Worm (Caenorhabditis elegans) whole organism, young adult: ENCODE results near the gene morc-1.

Experiments used
- B0019.2 ChIP-seq: fragments of 200-800 bp; sonication (Bioruptor generic); conservative IDR thresholded peaks from 2 replicates; pipeline ENCODE4 v1.3.6; 2022; ENCODE audit warnings: missing genetic modification reagents, missing genetic modification characterization, missing compliant biosample characterization
- B0035.1 ChIP-seq: sonication (generic microtip); optimal IDR thresholded peaks from 2 replicates; lab custom pipeline; 2016; ENCODE audit warnings: missing genetic modification characterization, mild to moderate bottlenecking, missing compliant biosample characterization, missing genotype, missing genetic modification reagents
- C06A6.2 ChIP-seq: fragments of 200-800 bp; sonication (Bioruptor generic); conservative IDR thresholded peaks from 2 replicates; pipeline ENCODE4 v1.3.6; 2022; ENCODE audit warnings: missing genetic modification characterization, missing compliant biosample characterization
- D2030.7 ChIP-seq: fragments of 200-800 bp; sonication (Bioruptor generic); IDR thresholded peaks from 2 replicates; pipeline ENCODE4 v1.3.6; 2022; ENCODE audit warnings: missing genetic modification reagents, missing genetic modification characterization, missing compliant biosample characterization
- F37B4.10 ChIP-seq: fragments of 200-800 bp; sonication (Bioruptor generic); IDR thresholded peaks from 2 replicates; pipeline ENCODE4 v1.3.6; 2022; ENCODE audit warnings: missing genetic modification characterization, missing compliant biosample characterization
- F52B5.7 ChIP-seq: sonication (generic microtip); optimal IDR thresholded peaks from 2 replicates; lab custom pipeline; 2016; ENCODE audit warnings: mild to moderate bottlenecking, missing genetic modification characterization, missing compliant biosample characterization
- F55B11.4 ChIP-seq: sonication (generic microtip); optimal IDR thresholded peaks from 2 replicates; lab custom pipeline; 2016; ENCODE audit warnings: missing compliant biosample characterization, missing genetic modification characterization, borderline replicate concordance; ENCODE audit not compliant: insufficient read depth
- F57A8.1 ChIP-seq: fragments of 200-800 bp; sonication (Bioruptor generic); optimal IDR thresholded peaks from 2 replicates; lab custom pipeline; 2018; ENCODE audit warnings: mild to moderate bottlenecking, missing genetic modification characterization, moderate library complexity, missing compliant biosample characterization
- F57C9.4 ChIP-seq: sonication (generic microtip); optimal IDR thresholded peaks from 2 replicates; lab custom pipeline; 2017; ENCODE audit warnings: mild to moderate bottlenecking, missing genetic modification characterization, missing compliant biosample characterization
- K11D2.4 ChIP-seq: fragments of 200-800 bp; sonication (Bioruptor generic); IDR thresholded peaks from 2 replicates; pipeline ENCODE4 v1.3.6; 2022; ENCODE audit warnings: missing genetic modification reagents, missing genetic modification characterization, missing compliant biosample characterization
- Y53F4B.3 ChIP-seq: fragments of 200-800 bp; sonication (Bioruptor generic); IDR thresholded peaks from 2 replicates; pipeline ENCODE4 v1.3.6; 2022; ENCODE audit warnings: missing genetic modification reagents, missing genetic modification characterization, missing compliant biosample characterization
- Y79H2A.3 ChIP-seq: fragments of 200-800 bp; sonication (Bioruptor generic); conservative IDR thresholded peaks from 2 replicates; pipeline ENCODE4 v1.3.6; 2022; ENCODE audit warnings: missing genetic modification reagents, missing genetic modification characterization, missing compliant biosample characterization
- aptf-2 ChIP-seq: fragments of 200-800 bp; sonication (Bioruptor generic); conservative IDR thresholded peaks from 2 replicates; pipeline ENCODE4 v1.3.6; 2022; ENCODE audit warnings: missing genetic modification reagents, missing genetic modification characterization, missing compliant biosample characterization
- aptf-3 ChIP-seq: fragments of 200-800 bp; sonication (Bioruptor generic); IDR thresholded peaks from 2 replicates; pipeline ENCODE4 v1.3.6; 2022; ENCODE audit warnings: missing genetic modification characterization, missing compliant biosample characterization
- attf-3 ChIP-seq: fragments of 200-800 bp; sonication (Bioruptor generic); conservative IDR thresholded peaks from 2 replicates; pipeline ENCODE4 v1.3.6; 2022; ENCODE audit warnings: missing genetic modification reagents, missing genetic modification characterization, missing compliant biosample characterization
- ccch-3 ChIP-seq: fragments of 200-800 bp; sonication (Bioruptor generic); optimal IDR thresholded peaks from 2 replicates; lab custom pipeline; 2018; ENCODE audit warnings: mild to moderate bottlenecking, missing genetic modification characterization, missing compliant biosample characterization
- cebp-2 ChIP-seq: fragments of 200-800 bp; sonication (Bioruptor generic); IDR thresholded peaks from 2 replicates; pipeline ENCODE4 v1.3.6; 2022; ENCODE audit warnings: missing genetic modification characterization, missing compliant biosample characterization
- die-1 ChIP-seq: sonication (generic microtip); optimal IDR thresholded peaks from 2 replicates; lab custom pipeline; 2016; ENCODE audit warnings: missing genotype, mild to moderate bottlenecking, missing genetic modification characterization, missing compliant biosample characterization
- ekl-4 ChIP-seq: fragments of 200-800 bp; sonication (Bioruptor generic); IDR thresholded peaks from 2 replicates; pipeline ENCODE4 v1.3.6; 2022; ENCODE audit warnings: missing genetic modification reagents, missing genetic modification characterization, missing compliant biosample characterization
- fkh-3 ChIP-seq: sonication (generic microtip); optimal IDR thresholded peaks from 2 replicates; lab custom pipeline; 2016; ENCODE audit warnings: mild to moderate bottlenecking, missing genetic modification characterization, missing compliant biosample characterization
- gei-17 ChIP-seq: fragments of 200-800 bp; sonication (Bioruptor generic); optimal IDR thresholded peaks from 2 replicates; lab custom pipeline; 2018; ENCODE audit warnings: mild to moderate bottlenecking, missing genetic modification characterization, missing compliant biosample characterization
- him-1 ChIP-seq: sonication (generic microtip); optimal IDR thresholded peaks from 2 replicates; lab custom pipeline; 2016; ENCODE audit warnings: missing genotype, missing genetic modification reagents, missing genetic modification characterization, missing compliant biosample characterization
- hmg-20 ChIP-seq: fragments of 200-800 bp; sonication (Bioruptor generic); IDR thresholded peaks from 2 replicates; pipeline ENCODE4 v1.3.6; 2022; ENCODE audit warnings: missing genetic modification reagents, missing genetic modification characterization, missing compliant biosample characterization
- lag-1 ChIP-seq: fragments of 200-800 bp; sonication (Bioruptor generic); IDR thresholded peaks from 2 replicates; pipeline ENCODE4 v1.3.6; 2022; ENCODE audit warnings: missing genetic modification reagents, missing genetic modification characterization, missing compliant biosample characterization
- lin-54 ChIP-seq: fragments of 200-800 bp; sonication (Bioruptor generic); optimal IDR thresholded peaks from 2 replicates; lab custom pipeline; 2018; ENCODE audit warnings: mild to moderate bottlenecking, missing genetic modification characterization, missing compliant biosample characterization
- lir-1 ChIP-seq: fragments of 200-800 bp; sonication (Bioruptor generic); conservative IDR thresholded peaks from 2 replicates; pipeline ENCODE4 v1.3.6; 2022; ENCODE audit warnings: missing genetic modification reagents, missing genetic modification characterization, missing compliant biosample characterization
- madf-6 ChIP-seq: fragments of 200-800 bp; sonication (Bioruptor generic); IDR thresholded peaks from 2 replicates; pipeline ENCODE4 v1.3.6; 2022; ENCODE audit warnings: missing genetic modification reagents, missing genetic modification characterization, missing compliant biosample characterization
- mel-28 ChIP-seq: sonication (generic microtip); optimal IDR thresholded peaks from 2 replicates; lab custom pipeline; 2016; ENCODE audit warnings: borderline replicate concordance, mild to moderate bottlenecking, missing genetic modification characterization, missing compliant biosample characterization
- mes-4 ChIP-seq: sonication (generic microtip); optimal IDR thresholded peaks from 2 replicates; lab custom pipeline; 2016; ENCODE audit warnings: missing genotype, missing genetic modification characterization, missing compliant biosample characterization
- nfya-2 ChIP-seq: fragments of 200-800 bp; sonication (Bioruptor generic); IDR thresholded peaks from 2 replicates; pipeline ENCODE4 v1.3.6; 2022; ENCODE audit warnings: missing genetic modification reagents, missing genetic modification characterization, missing compliant biosample characterization
- nfyb-1 ChIP-seq: fragments of 200-800 bp; sonication (Bioruptor generic); IDR thresholded peaks from 2 replicates; pipeline ENCODE4 v1.3.6; 2022; ENCODE audit warnings: missing genetic modification reagents, missing genetic modification characterization, missing compliant biosample characterization
- rpc-1 ChIP-seq, 2 experiments: fragments of 150-350 bp in 1 of 2; sonication (generic microtip) in 1 of 2; optimal IDR thresholded peaks; 2 replicates each; lab custom pipeline; 2014 to 2018; ENCODE audit warnings: missing biosample characterization in 1 of 2, missing genetic modification characterization in 1 of 2, missing genetic modification reagents in 1 of 2, missing genotype in 1 of 2
- sdz-38 ChIP-seq: sonication (generic microtip); optimal IDR thresholded peaks from 2 replicates; lab custom pipeline; 2016; ENCODE audit warnings: missing genotype, missing genetic modification characterization, missing compliant biosample characterization
- snpc-1.3 ChIP-seq: sonication (generic microtip); optimal IDR thresholded peaks from 2 replicates; lab custom pipeline; 2017; ENCODE audit warnings: missing genetic modification characterization, mild to moderate bottlenecking, missing compliant biosample characterization, antibody characterized with exemption, moderate library complexity, missing genotype, missing genetic modification reagents; ENCODE audit not compliant: insufficient read depth
- sptf-2 ChIP-seq: fragments of 200-800 bp; sonication (Bioruptor generic); optimal IDR thresholded peaks from 2 replicates; lab custom pipeline; 2018; ENCODE audit warnings: mild to moderate bottlenecking, missing genetic modification characterization, missing compliant biosample characterization
- xnd-1 ChIP-seq: sonication (generic microtip); optimal IDR thresholded peaks from 2 replicates; lab custom pipeline; 2016; ENCODE audit warnings: missing genotype, missing genetic modification reagents, missing genetic modification characterization, missing compliant biosample characterization
- ztf-22 ChIP-seq: fragments of 200-800 bp; sonication (Bioruptor generic); optimal IDR thresholded peaks from 2 replicates; lab custom pipeline; 2018; ENCODE audit warnings: mild to moderate bottlenecking, missing genetic modification characterization, moderate library complexity, missing compliant biosample characterization
- ztf-25 ChIP-seq: fragments of 200-800 bp; sonication (Bioruptor generic); IDR thresholded peaks from 2 replicates; pipeline ENCODE4 v1.3.6; 2022; ENCODE audit warnings: missing genetic modification reagents, missing genetic modification characterization, missing compliant biosample characterization
- ztf-3 ChIP-seq: fragments of 200-800 bp; sonication (Bioruptor generic); optimal IDR thresholded peaks from 2 replicates; lab custom pipeline; 2018; ENCODE audit warnings: mild to moderate bottlenecking, missing genetic modification characterization, missing compliant biosample characterization
- ztf-6 ChIP-seq: fragments of 200-800 bp; sonication (Bioruptor generic); IDR thresholded peaks from 2 replicates; pipeline ENCODE4 v1.3.6; 2022; ENCODE audit warnings: missing genetic modification reagents, missing genetic modification characterization, missing compliant biosample characterization

The morc-1 gene

DNA sequence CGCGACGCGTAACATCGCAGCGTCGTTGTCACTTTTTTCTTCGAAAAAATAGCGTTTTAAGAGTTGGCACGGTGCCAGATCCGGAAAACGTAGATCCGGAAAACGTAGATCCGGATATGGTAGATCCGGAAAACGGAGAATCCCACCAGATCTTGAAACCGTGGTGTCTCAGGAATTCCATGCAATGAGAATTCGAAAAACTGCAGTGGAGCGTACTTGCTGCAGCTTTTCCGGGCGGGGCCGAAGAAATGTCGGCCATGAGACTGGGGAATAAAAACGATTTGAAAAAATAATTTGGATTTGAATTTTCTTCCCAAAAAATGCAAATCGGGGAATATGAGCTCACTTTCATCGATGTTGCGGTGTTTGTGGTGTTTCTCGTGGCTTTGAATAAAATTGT lies 34.2 kb downstream of the morc-1 start, which contains the start of gene K10D2.5 (continued):
- TF ChIP-seq B0019.2: peak; percentile 96
- TF ChIP-seq F57A8.1 (GFP tag; lab: Kevin White, UChicago): peak; percentile 65
- TF ChIP-seq ztf-3 (GFP tag; lab: Kevin White, UChicago): no peak
- peak; percentile 95 for TF ChIP-seq ccch-3 (GFP tag; lab: Kevin White, UChicago)
- TF ChIP-seq ekl-4: peak; percentile 95
- TF ChIP-seq cebp-2 (GFP tag; lab: Robert Waterston, UW): 0 out of 2 replicates have a peak, but pooled peaks have one; percentile 17
- TF ChIP-seq F37B4.10 (GFP tag; lab: Robert Waterston, UW): no peak
- TF ChIP-seq die-1 (tag; lab: Kevin White, UChicago): peak; percentile 60
- TF ChIP-seq Y53F4B.3 (GFP tag; lab: Robert Waterston, UW): peak; percentile 86
- peak; percentile 68 for TF ChIP-seq F52B5.7
- TF ChIP-seq rpc-1 (optimal IDR thresholded peaks at IDR 0.05; lab: Kevin White, UChicago): no peak
- no peak for TF ChIP-seq rpc-1 (tag; optimal IDR thresholded peaks at IDR 0.05; lab: Kevin White, UChicago)
- peak; percentile 98 for TF ChIP-seq aptf-2 (GFP tag; lab: Robert Waterston, UW)
- 0 out of 2 replicates have a peak, but pooled peaks have one; percentile 24 for TF ChIP-seq lag-1 (GFP tag; lab: Robert Waterston, UW)
- peak; percentile 82 for TF ChIP-seq hmg-20 (GFP tag; lab: Robert Waterston, UW)
- TF ChIP-seq Y79H2A.3 (GFP tag; lab: Robert Waterston, UW): peak; percentile 87
- TF ChIP-seq K11D2.4 (GFP tag; lab: Robert Waterston, UW): peak; percentile 94
- 0 out of 2 replicates have a peak, but pooled peaks have one; percentile 50 for TF ChIP-seq C06A6.2 (GFP tag; lab: Robert Waterston, UW)
- TF ChIP-seq mes-4 (tag; lab: Kevin White, UChicago): no peak
- no peak for TF ChIP-seq F57C9.4
- TF ChIP-seq D2030.7 (GFP tag; lab: Robert Waterston, UW): peak; percentile 99
- TF ChIP-seq xnd-1 (tag; lab: Kevin White, UChicago): peak; percentile 27
- no peak for TF ChIP-seq gei-17 (GFP tag; lab: Kevin White, UChicago)
- no peak for TF ChIP-seq nfya-2
- peak; percentile 8 for TF ChIP-seq him-1 (tag; lab: Kevin White, UChicago)
- TF ChIP-seq sptf-2 (GFP tag; lab: Kevin White, UChicago): peak; percentile 66
- peak; percentile 94 for TF ChIP-seq ztf-6 (GFP tag; lab: Robert Waterston, UW)
- TF ChIP-seq fkh-3 (tag; lab: Kevin White, UChicago): no peak
- TF ChIP-seq attf-3: peak; percentile 85
- peak; percentile 72 for TF ChIP-seq ztf-22 (GFP tag; lab: Kevin White, UChicago)
- peak; percentile 100 for TF ChIP-seq ztf-25
- TF ChIP-seq mel-28: peak; percentile 31
- TF ChIP-seq madf-6 (GFP tag; lab: Robert Waterston, UW): peak; percentile 88
- peak; percentile 63; the same call in 1 of the 2 replicates for TF ChIP-seq aptf-3 (GFP tag; lab: Robert Waterston, UW)
- no peak for TF ChIP-seq sdz-38 (tag; lab: Kevin White, UChicago)
- peak; percentile 98 for TF ChIP-seq lir-1 (GFP tag; lab: Robert Waterston, UW)
- no peak for TF ChIP-seq F55B11.4 (tag; lab: Kevin White, UChicago)
- peak; percentile 94 for TF ChIP-seq nfyb-1
- peak; percentile 31 for TF ChIP-seq B0035.1
- peak; percentile 70 for TF ChIP-seq snpc-1.3 (tag; lab: Kevin White, UChicago)
- TF ChIP-seq, all 124 proteins: peak for 92

DNA sequence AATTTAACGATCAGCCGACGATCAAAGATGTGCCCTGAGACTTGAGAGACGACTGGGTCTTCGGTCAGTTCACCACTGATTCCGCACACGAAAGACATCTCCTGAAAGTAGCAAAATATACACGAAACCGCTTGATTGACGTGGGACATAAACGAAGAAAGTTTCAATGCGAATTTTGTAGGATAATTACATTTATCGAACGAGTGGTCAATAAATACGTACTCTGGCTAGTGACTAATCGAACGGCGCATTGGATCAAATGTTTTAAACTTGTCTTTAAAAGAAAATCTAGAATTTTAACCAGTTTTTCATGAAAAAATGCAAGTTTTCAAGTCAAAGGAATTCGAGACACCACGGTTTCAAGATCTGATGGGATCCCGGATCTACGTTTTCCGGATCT lies 34.8 kb downstream of the morc-1 start, which contains the start of gene prp-19:
TSS of gene prp-19 (minus strand) at position 101 of the 400 bp plus-strand sequence.
- TF ChIP-seq lin-54 (GFP tag; lab: Kevin White, UChicago): no peak
